Worm (Caenorhabditis elegans): Measurements from ENCODE around the gene kqt-3.

The kqt-3 gene

ce11 chrII:13675212-13675611 lies 20.9 kb upstream of the kqt-3 start (continued):
- peak; percentile 10 for TF ChIP-seq nhr-90 (tag; optimal IDR thresholded peaks at IDR 0.05; ENCODE audit: poor library complexity)
- TF ChIP-seq nhr-77 (tag; optimal IDR thresholded peaks at IDR 0.05), result no peak
- no peak for TF ChIP-seq nhr-11 (tag; optimal IDR thresholded peaks at IDR 0.05)
- TF ChIP-seq lin-39 (tag; optimal IDR thresholded peaks at IDR 0.05), result no peak
- TF ChIP-seq pqm-1 (tag; optimal IDR thresholded peaks at IDR 0.05), result no peak
- TF ChIP-seq irx-1 (tag; optimal IDR thresholded peaks at IDR 0.05), result no peak
- TF ChIP-seq aha-1 (tag; optimal IDR thresholded peaks at IDR 0.05), result no peak
- no peak for TF ChIP-seq alr-1 (tag; optimal IDR thresholded peaks at IDR 0.05; ENCODE audit: borderline replicate concordance)
- no peak for TF ChIP-seq tlp-1 (tag; optimal IDR thresholded peaks at IDR 0.05)
- no peak for TF ChIP-seq skn-1 (tag; optimal IDR thresholded peaks at IDR 0.05)
- no peak for TF ChIP-seq tbx-2 (tag; optimal IDR thresholded peaks at IDR 0.05)
- TF ChIP-seq elt-3 (tag; optimal IDR thresholded peaks at IDR 0.05), result peak in 1 of 6 experiments; percentile 40
- no peak for TF ChIP-seq lsy-2 (tag; optimal IDR thresholded peaks at IDR 0.05)
- no peak for TF ChIP-seq dpl-1 (GFP tag; optimal IDR thresholded peaks at IDR 0.05)
- TF ChIP-seq fkh-4 (tag; optimal IDR thresholded peaks at IDR 0.05; ENCODE audit: borderline replicate concordance), result no peak
- TF ChIP-seq mdl-1 (tag; optimal IDR thresholded peaks at IDR 0.05), result peak in 1 of 2 experiments; percentile 12
- no peak for TF ChIP-seq hlh-4 (tag; optimal IDR thresholded peaks at IDR 0.05)
- TF ChIP-seq nhr-85 (tag), result peak; percentile 66
- TF ChIP-seq nhr-71 (tag; optimal IDR thresholded peaks at IDR 0.05), result peak; percentile 54
- no peak for TF ChIP-seq efl-1 (optimal IDR thresholded peaks at IDR 0.05)
- TF ChIP-seq efl-1 (GFP tag; optimal IDR thresholded peaks at IDR 0.05 in 1 of 2), result no peak

- TF ChIP-seq snu-23 (GFP tag; optimal IDR thresholded peaks at IDR 0.05), result no peak
- TF ChIP-seq ceh-90 (tag; optimal IDR thresholded peaks at IDR 0.05), result no peak
These were observed 18.2 kb upstream of the kqt-3 start for ce11 chrII:13677927-13678326.

DNA sequence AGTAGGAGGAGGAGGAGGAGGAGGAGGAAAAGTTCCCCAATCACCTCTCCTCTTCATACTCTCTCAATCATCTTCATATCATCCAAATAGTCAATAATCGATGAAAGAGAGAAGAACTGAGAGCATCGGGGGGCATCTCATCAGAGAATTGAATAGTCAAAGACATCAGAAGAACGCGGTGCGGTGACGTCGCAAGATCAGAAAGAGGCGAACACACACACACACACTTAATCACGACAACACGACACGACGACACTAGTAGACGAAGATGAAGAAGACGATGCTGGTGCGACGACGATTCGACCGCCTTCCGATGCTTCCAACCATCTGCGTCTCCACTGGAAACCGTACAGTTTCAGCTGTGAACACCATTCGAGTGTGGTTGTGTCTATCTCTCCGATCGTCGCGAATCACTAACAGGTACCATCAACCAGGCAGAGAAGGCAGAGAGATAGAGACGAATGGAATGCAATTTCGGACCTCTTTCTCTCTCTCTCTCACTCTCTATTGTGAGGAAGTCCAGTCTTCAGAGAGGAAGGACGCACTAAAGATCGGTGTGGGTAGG lies 17.4 kb upstream of the kqt-3 start:
- TF ChIP-seq mdl-1 (tag; optimal IDR thresholded peaks at IDR 0.05) (peak in 1 of 2 experiments; percentile 25), lsy-2 (tag; optimal IDR thresholded peaks at IDR 0.05) (peak in 1 of 2 experiments; percentile 65), unc-98 (GFP tag; IDR thresholded peaks at IDR 0.05) (no peak), nhr-90 (tag; optimal IDR thresholded peaks at IDR 0.05; ENCODE audit: poor library complexity) (peak; percentile 64), swsn-7 (tag; optimal IDR thresholded peaks at IDR 0.05) (no peak), grh-1 (GFP tag; IDR thresholded peaks at IDR 0.05) (peak; percentile 44; the same call in 1 of the 2 replicates), nhr-84 (tag; optimal IDR thresholded peaks at IDR 0.05) (no peak), nhr-20 (tag; optimal IDR thresholded peaks at IDR 0.05) (peak; percentile 74), nhr-85 (tag) (peak; percentile 98), nhr-47 (tag; optimal IDR thresholded peaks at IDR 0.05) (peak; percentile 40), blmp-1 (tag; optimal IDR thresholded peaks at IDR 0.05) (peak; percentile 57), tbx-2 (tag; optimal IDR thresholded peaks at IDR 0.05) (peak; percentile 70), elt-3 (tag; optimal IDR thresholded peaks at IDR 0.05) (peak in 5 of 6 experiments; percentile 19 to 60 (median 41)), efl-1 (optimal IDR thresholded peaks at IDR 0.05) (no peak), efl-1 (GFP tag; optimal IDR thresholded peaks at IDR 0.05 in 1 of 2) (peak in 1 of 2 experiments; percentile 20), egl-27 (tag; optimal IDR thresholded peaks at IDR 0.05) (no peak), lin-14 (GFP tag; optimal IDR thresholded peaks at IDR 0.05) (peak; percentile 67), snu-23 (GFP tag; optimal IDR thresholded peaks at IDR 0.05) (peak; percentile 63), nhr-19 (GFP tag; conservative IDR thresholded peaks at IDR 0.05) (peak; percentile 51; the same call in 1 of the 2 replicates), nhr-71 (tag; optimal IDR thresholded peaks at IDR 0.05) (peak; percentile 79), sptf-1 (tag; optimal IDR thresholded peaks at IDR 0.05) (no peak), lin-35 (GFP tag; optimal IDR thresholded peaks at IDR 0.05) (peak in 1 of 2 experiments; percentile 54)

- TF ChIP-seq lin-35 (GFP tag; optimal IDR thresholded peaks at IDR 0.05) (peak in 1 of 2 experiments; percentile 21), nhr-85 (tag) (peak; percentile 94), mep-1 (tag; optimal IDR thresholded peaks at IDR 0.05) (peak; percentile 28), snu-23 (GFP tag; optimal IDR thresholded peaks at IDR 0.05) (peak; percentile 29), tbx-2 (tag; optimal IDR thresholded peaks at IDR 0.05) (peak; percentile 12), nhr-20 (tag; optimal IDR thresholded peaks at IDR 0.05) (peak; percentile 52), mef-2 (tag; optimal IDR thresholded peaks at IDR 0.05) (no peak), mdl-1 (tag; optimal IDR thresholded peaks at IDR 0.05) (peak in 1 of 2 experiments; percentile 54), egl-27 (tag; optimal IDR thresholded peaks at IDR 0.05) (no peak), blmp-1 (tag; optimal IDR thresholded peaks at IDR 0.05) (peak; percentile 98), lin-14 (GFP tag; optimal IDR thresholded peaks at IDR 0.05) (peak; percentile 54), nhr-28 (tag; optimal IDR thresholded peaks at IDR 0.05) (no peak), nhr-71 (tag; optimal IDR thresholded peaks at IDR 0.05) (peak; percentile 55), jun-1 (tag; optimal IDR thresholded peaks at IDR 0.05) (no peak), nhr-12 (tag; optimal IDR thresholded peaks at IDR 0.05) (no peak), elt-3 (tag; optimal IDR thresholded peaks at IDR 0.05) (peak in 2 of 6 experiments; percentile 47 to 72), ceh-8 (GFP tag; optimal IDR thresholded peaks at IDR 0.05) (no peak)
These were observed 16.2 kb upstream of the kqt-3 start for ce11 chrII:13679775-13680320.
